Worm (Caenorhabditis elegans): ENCODE data around the gene F53F1.4.

Gene F53F1.4

ce11 chrV:13455448-13455847, 44.6 kb downstream of the F53F1.4 start, which contains the start of gene lurp-3:
TSS of gene lurp-3 (plus strand) at chrV:13455748.
- TF ChIP-seq bed-3 (GFP tag; optimal IDR thresholded peaks at IDR 0.05) (no peak), ceh-43 (GFP tag; optimal IDR thresholded peaks at IDR 0.05) (no peak), pha-4 (tag; optimal IDR thresholded peaks at IDR 0.05) (no peak), blmp-1 (tag; optimal IDR thresholded peaks at IDR 0.05) (no peak), lsy-2 (tag; optimal IDR thresholded peaks at IDR 0.05) (no peak), nhr-28 (tag; optimal IDR thresholded peaks at IDR 0.05) (no peak), ceh-39 (tag; optimal IDR thresholded peaks at IDR 0.05) (no peak), unc-39 (tag; optimal IDR thresholded peaks at IDR 0.05) (no peak), nhr-2 (tag; optimal IDR thresholded peaks at IDR 0.05) (no peak)

DNA sequence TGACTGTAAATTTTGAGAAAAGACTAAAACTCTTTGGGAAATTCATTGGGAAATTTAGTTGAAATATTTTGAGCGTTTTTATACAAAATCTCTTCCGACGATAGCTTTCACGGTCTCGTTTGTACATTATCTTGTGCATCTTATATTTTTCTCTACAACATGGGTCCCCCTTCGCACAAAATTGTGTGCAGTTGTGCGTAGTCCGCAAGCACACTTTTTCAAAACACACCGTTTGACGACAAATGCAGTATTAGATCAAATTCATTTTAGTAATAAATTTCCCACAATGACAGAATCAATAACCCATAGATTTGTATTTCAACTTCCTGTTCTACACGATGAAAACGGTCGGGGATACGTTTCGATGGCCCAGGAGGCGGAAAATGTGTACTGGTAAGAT, 47.0 kb downstream of the F53F1.4 start, which contains the start of gene F25H9.2:
F25H9.2 (plus strand) TSS at position 226 of the 400 bp plus-strand sequence.
- TF ChIP-seq lin-13 (tag; optimal IDR thresholded peaks at IDR 0.05) (no peak), mep-1 (tag; optimal IDR thresholded peaks at IDR 0.05) (peak; percentile 48), pha-4 (tag; optimal IDR thresholded peaks at IDR 0.05) (peak; percentile 11), ces-1 (GFP tag; optimal IDR thresholded peaks at IDR 0.05) (peak; percentile 29), bed-3 (GFP tag; optimal IDR thresholded peaks at IDR 0.05) (no peak), nhr-28 (tag; optimal IDR thresholded peaks at IDR 0.05) (no peak), lsy-2 (tag; optimal IDR thresholded peaks at IDR 0.05) (no peak)

ce11 chrV:13459323-13459722, 48.4 kb downstream of the F53F1.4 start, which contains the start of gene bath-39:
TSS of gene bath-39 (plus strand) at chrV:13459459.
- TF ChIP-seq lsy-2 (tag; optimal IDR thresholded peaks at IDR 0.05), result peak; percentile 22
- TF ChIP-seq lin-32 (GFP tag; optimal IDR thresholded peaks at IDR 0.05), result no peak
- no peak for TF ChIP-seq ztf-11 (tag; optimal IDR thresholded peaks at IDR 0.05)
- TF ChIP-seq nhr-237 (tag; optimal IDR thresholded peaks at IDR 0.05), result no peak
- TF ChIP-seq ceh-43 (GFP tag; optimal IDR thresholded peaks at IDR 0.05), result no peak
- TF ChIP-seq mep-1 (tag; optimal IDR thresholded peaks at IDR 0.05), result peak; percentile 45
- TF ChIP-seq nhr-12 (tag; optimal IDR thresholded peaks at IDR 0.05), result no peak
- peak; percentile 84 for TF ChIP-seq ces-1 (GFP tag; optimal IDR thresholded peaks at IDR 0.05)
